Fruit fly (Drosophila melanogaster) whole organism, prepupa: ENCODE data around the gene be.
A peak's percentile ranks its signal among the peaks of the same experiment; 100 is the strongest.

Experiments
- Blimp-1 ChIP-seq: fragments of 200-800 bp; sonication (Bioruptor generic); optimal IDR thresholded peaks from 3 replicates; lab custom pipeline; 2017; ENCODE audit warnings: missing biosample characterization, missing genetic modification characterization, mild to moderate bottlenecking, moderate library complexity, missing genetic modification reagents
- CG10631 ChIP-seq: fragments of 200-800 bp; sonication (Bioruptor generic); optimal IDR thresholded peaks from 2 replicates; lab custom pipeline; 2016; ENCODE audit warnings: missing biosample characterization, missing genetic modification characterization
- CG10669 ChIP-seq: fragments of 200-800 bp; sonication (Bioruptor generic); optimal IDR thresholded peaks from 3 replicates; lab custom pipeline; 2018; ENCODE audit warnings: missing biosample characterization, mild to moderate bottlenecking, missing genetic modification characterization, moderate library complexity
- CG11762 ChIP-seq: fragments of 200-800 bp; sonication (Bioruptor generic); optimal IDR thresholded peaks from 3 replicates; lab custom pipeline; 2016; ENCODE audit warnings: missing biosample characterization, missing genetic modification characterization; ENCODE audit not compliant: insufficient read depth
- CG11902 ChIP-seq: fragments of 200-800 bp; sonication (Bioruptor generic); optimal IDR thresholded peaks from 3 replicates; lab custom pipeline; 2016; ENCODE audit warnings: missing biosample characterization, missing genetic modification characterization
- CG15336 ChIP-seq: fragments of 200-800 bp; sonication (Bioruptor generic); IDR thresholded peaks from 2 replicates; pipeline ENCODE4 v1.3.6; 2022; ENCODE audit warnings: missing biosample characterization, missing genetic modification characterization
- CG16779 ChIP-seq: fragments of 200-800 bp; sonication (Bioruptor generic); optimal IDR thresholded peaks from 3 replicates; lab custom pipeline; 2017; ENCODE audit warnings: missing biosample characterization, mild to moderate bottlenecking, missing genetic modification characterization
- CG3032 ChIP-seq: fragments of 200-800 bp; optimal IDR thresholded peaks from 2 replicates; lab custom pipeline; 2019; ENCODE audit warnings: missing biosample characterization, mild to moderate bottlenecking, missing genetic modification characterization, moderate library complexity
- CG31627 ChIP-seq: fragments of 200-800 bp; sonication (Bioruptor generic); optimal IDR thresholded peaks from 3 replicates; lab custom pipeline; 2016; ENCODE audit warnings: missing biosample characterization, missing genetic modification characterization
- CG32006 ChIP-seq: fragments of 200-800 bp; sonication (Bioruptor generic); optimal IDR thresholded peaks from 3 replicates; lab custom pipeline; 2017; ENCODE audit warnings: missing biosample characterization, mild to moderate bottlenecking, missing genetic modification characterization
- CG34406 ChIP-seq: fragments of 200-800 bp; sonication (Bioruptor generic); optimal IDR thresholded peaks from 3 replicates; lab custom pipeline; 2016; ENCODE audit warnings: missing biosample characterization, missing genetic modification characterization
- CG3919 ChIP-seq: fragments of 200-800 bp; sonication (Bioruptor generic); optimal IDR thresholded peaks from 3 replicates; lab custom pipeline; 2016; ENCODE audit warnings: missing biosample characterization, missing genetic modification characterization
- CG4318 ChIP-seq: fragments of 200-800 bp; sonication (Bioruptor generic); optimal IDR thresholded peaks from 3 replicates; lab custom pipeline; 2017; ENCODE audit warnings: missing biosample characterization, mild to moderate bottlenecking, missing genetic modification characterization
- CG6163 ChIP-seq: fragments of 200-800 bp; sonication (Bioruptor generic); IDR thresholded peaks from 3 replicates; pipeline ENCODE4 v1.3.6; 2022; ENCODE audit warnings: missing biosample characterization, missing genetic modification characterization
- CG6276 ChIP-seq: fragments of 200-800 bp; sonication (Bioruptor generic); optimal IDR thresholded peaks from 2 replicates; lab custom pipeline; 2017; ENCODE audit warnings: missing biosample characterization, mild to moderate bottlenecking, missing genetic modification characterization
- CG6792 ChIP-seq: fragments of 200-800 bp; sonication (Bioruptor generic); optimal IDR thresholded peaks from 3 replicates; lab custom pipeline; 2016; ENCODE audit warnings: missing biosample characterization, missing genetic modification characterization
- CG6808 ChIP-seq: fragments of 200-800 bp; sonication (Bioruptor generic); optimal IDR thresholded peaks from 3 replicates; lab custom pipeline; 2017; ENCODE audit warnings: missing biosample characterization, missing genetic modification characterization, mild to moderate bottlenecking, moderate library complexity, missing genetic modification reagents
- CG6854 ChIP-seq: fragments of 200-800 bp; sonication (Bioruptor generic); optimal IDR thresholded peaks from 2 replicates; lab custom pipeline; 2017; ENCODE audit warnings: missing biosample characterization, mild to moderate bottlenecking, missing genetic modification characterization
- CG7368 ChIP-seq: fragments of 200-800 bp; sonication (Bioruptor generic); optimal IDR thresholded peaks from 3 replicates; lab custom pipeline; 2016; ENCODE audit warnings: missing biosample characterization, missing genetic modification characterization
- CG8119 ChIP-seq: fragments of 200-800 bp; sonication (Bioruptor generic); IDR thresholded peaks from 3 replicates; pipeline ENCODE4 v1.3.6; 2022; ENCODE audit warnings: missing biosample characterization, missing genetic modification characterization
- CG9139 ChIP-seq: fragments of 200-800 bp; sonication (Bioruptor generic); optimal IDR thresholded peaks from 3 replicates; lab custom pipeline; 2017; ENCODE audit warnings: missing biosample characterization, mild to moderate bottlenecking, missing genetic modification characterization
- Eip75B ChIP-seq: fragments of 200-800 bp; sonication (Bioruptor generic); optimal IDR thresholded peaks from 3 replicates; lab custom pipeline; 2016; ENCODE audit warnings: missing biosample characterization, missing genetic modification characterization
- Eip78C ChIP-seq: fragments of 200-800 bp; sonication (Bioruptor generic); peaks from one replicate; lab custom pipeline; 2016; ENCODE audit warnings: missing biosample characterization, missing genetic modification characterization
- Eip93F ChIP-seq: fragments of 200-800 bp; sonication (Bioruptor generic); optimal IDR thresholded peaks from 2 replicates; lab custom pipeline; 2016; ENCODE audit warnings: missing biosample characterization, mild to moderate bottlenecking, missing genetic modification characterization
- Gug ChIP-seq: fragments of 200-800 bp; sonication (Bioruptor generic); IDR thresholded peaks from 2 replicates; pipeline ENCODE4 v1.3.6; 2022; ENCODE audit warnings: missing biosample characterization, missing genetic modification characterization
- Hr38 ChIP-seq: sonication (Bioruptor generic); optimal IDR thresholded peaks from 2 replicates; lab custom pipeline; 2016; ENCODE audit warnings: missing biosample characterization, missing genetic modification characterization
- Hr39 ChIP-seq: fragments of 200-800 bp; sonication (Bioruptor generic); optimal IDR thresholded peaks from 2 replicates; lab custom pipeline; 2016; ENCODE audit warnings: missing biosample characterization, missing genetic modification characterization
- Hr4 ChIP-seq: fragments of 200-800 bp; sonication (Bioruptor generic); optimal IDR thresholded peaks from 3 replicates; lab custom pipeline; 2016; ENCODE audit warnings: missing biosample characterization, missing genetic modification characterization
- Lpt ChIP-seq: fragments of 200-800 bp; sonication (Bioruptor generic); optimal IDR thresholded peaks from 3 replicates; lab custom pipeline; 2016; ENCODE audit warnings: missing biosample characterization, missing genetic modification characterization
- OdsH ChIP-seq: fragments of 200-800 bp; sonication (Bioruptor generic); optimal IDR thresholded peaks from 3 replicates; lab custom pipeline; 2016; ENCODE audit warnings: missing biosample characterization, missing genetic modification characterization
- Smox ChIP-seq: fragments of 200-800 bp; sonication (Bioruptor generic); optimal IDR thresholded peaks from 3 replicates; lab custom pipeline; 2016; ENCODE audit warnings: missing biosample characterization, missing genetic modification characterization
- Sox102F ChIP-seq: fragments of 200-800 bp; sonication (Bioruptor generic); optimal IDR thresholded peaks from 2 replicates; lab custom pipeline; 2016; ENCODE audit warnings: missing biosample characterization, mild to moderate bottlenecking, missing genetic modification characterization
- Sox14 ChIP-seq: fragments of 200-800 bp; sonication (Bioruptor generic); optimal IDR thresholded peaks from 3 replicates; lab custom pipeline; 2016; ENCODE audit warnings: missing biosample characterization, missing genetic modification characterization
- achi ChIP-seq: fragments of 200-800 bp; sonication (Bioruptor generic); optimal IDR thresholded peaks from 3 replicates; lab custom pipeline; 2016; ENCODE audit warnings: missing biosample characterization, missing genetic modification characterization
- acj6 ChIP-seq: fragments of 200-800 bp; sonication (Bioruptor generic); optimal IDR thresholded peaks from 3 replicates; lab custom pipeline; 2016; ENCODE audit warnings: missing biosample characterization, missing genetic modification characterization
- dac ChIP-seq: fragments of 200-800 bp; sonication (Bioruptor generic); optimal IDR thresholded peaks from 2 replicates; lab custom pipeline; 2017; ENCODE audit warnings: missing biosample characterization, mild to moderate bottlenecking, missing genetic modification characterization
- dsx ChIP-seq: fragments of 200-800 bp; optimal IDR thresholded peaks from 3 replicates; lab custom pipeline; 2019; ENCODE audit warnings: missing biosample characterization, mild to moderate bottlenecking, missing genetic modification characterization, moderate library complexity; ENCODE audit not compliant: poor library complexity, severe bottlenecking
- eg ChIP-seq: fragments of 200-800 bp; sonication (Bioruptor generic); IDR thresholded peaks from 3 replicates; pipeline ENCODE4 v1.3.6; 2022; ENCODE audit warnings: missing biosample characterization, missing genetic modification characterization
- fd59A ChIP-seq: fragments of 200-800 bp; sonication (Bioruptor generic); optimal IDR thresholded peaks from 2 replicates; lab custom pipeline; 2017; ENCODE audit warnings: missing biosample characterization, mild to moderate bottlenecking, missing genetic modification characterization, missing genetic modification reagents
- fd85E ChIP-seq: fragments of 200-800 bp; sonication (Bioruptor generic); optimal IDR thresholded peaks from 3 replicates; lab custom pipeline; 2016; ENCODE audit warnings: missing biosample characterization, missing genetic modification characterization
- fkh ChIP-seq: fragments of 200-800 bp; sonication (Bioruptor generic); optimal IDR thresholded peaks from 3 replicates; lab custom pipeline; 2017; ENCODE audit warnings: missing biosample characterization, mild to moderate bottlenecking, missing genetic modification characterization, moderate library complexity
- lz ChIP-seq: fragments of 200-800 bp; sonication (Bioruptor generic); optimal IDR thresholded peaks from 3 replicates; lab custom pipeline; 2016; ENCODE audit warnings: missing biosample characterization, missing genetic modification characterization
- net ChIP-seq: fragments of 200-800 bp; sonication (Bioruptor generic); optimal IDR thresholded peaks from 3 replicates; lab custom pipeline; 2016; ENCODE audit warnings: missing biosample characterization, missing genetic modification characterization
- ss ChIP-seq, 2 experiments: fragments of 200-800 bp; sonication (Bioruptor generic); optimal IDR thresholded peaks; 2 replicates in 1 of 2; 3 replicates in 1 of 2; lab custom pipeline; 2017 to 2018; ENCODE audit warnings: mild to moderate bottlenecking in 2 of 2, missing biosample characterization in 2 of 2, missing genetic modification characterization in 2 of 2, moderate library complexity in 1 of 2
- svp ChIP-seq: fragments of 200-800 bp; sonication (Bioruptor generic); peaks from one replicate; lab custom pipeline; 2016; ENCODE audit warnings: missing biosample characterization, missing genetic modification characterization
- topi ChIP-seq: fragments of 200-800 bp; sonication (Bioruptor generic); optimal IDR thresholded peaks from 3 replicates; lab custom pipeline; 2016; ENCODE audit warnings: missing biosample characterization, missing genetic modification characterization
- vri ChIP-seq: fragments of 200-800 bp; sonication (Bioruptor generic); optimal IDR thresholded peaks from 3 replicates; lab custom pipeline; 2016; ENCODE audit warnings: missing biosample characterization, mild to moderate bottlenecking, missing genetic modification characterization

The be gene

DNA sequence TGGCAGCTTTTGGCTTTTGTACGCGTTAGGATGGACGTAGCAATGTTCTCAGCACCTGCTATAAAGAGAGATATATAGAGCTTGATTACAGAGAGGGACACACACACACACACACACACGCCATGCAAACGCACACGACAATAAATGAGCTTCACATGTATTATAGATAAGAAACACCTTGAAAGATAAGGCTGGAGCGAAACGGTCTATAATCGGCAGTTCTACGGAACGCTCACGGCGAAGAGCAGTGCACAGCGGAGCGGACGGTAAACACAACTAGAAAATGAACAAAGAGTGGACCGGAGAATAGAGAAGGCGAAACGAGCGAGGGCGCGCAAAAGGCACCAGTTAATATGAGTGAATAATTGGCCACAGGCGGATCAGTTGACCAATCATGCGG is 24.5 kb downstream of the be start:
- TF ChIP-seq CG7368 (GFP tag; lab: Kevin White, UChicago) (no peak), CG6808 (GFP tag; lab: Kevin White, UChicago) (no peak), fd59A (GFP tag; lab: Kevin White, UChicago) (no peak), svp (peak; percentile 66), CG6792 (no peak), dac (no peak), CG32006 (GFP tag; lab: Kevin White, UChicago) (no peak), topi (GFP tag; lab: Kevin White, UChicago) (no peak), CG9139 (GFP tag; lab: Kevin White, UChicago) (no peak), Sox14 (GFP tag; lab: Kevin White, UChicago) (peak; percentile 25), eg (GFP tag; lab: Robert Waterston, UW) (no peak), fd85E (GFP tag; lab: Kevin White, UChicago) (no peak), CG6163 (GFP tag; lab: Robert Waterston, UW) (peak; percentile 74; the same call in 2 of the 3 replicates), Smox (no peak), acj6 (GFP tag; lab: Kevin White, UChicago) (no peak), Eip78C (GFP tag; lab: Kevin White, UChicago) (no peak), Blimp-1 (no peak), CG11762 (GFP tag; lab: Kevin White, UChicago) (no peak), achi (GFP tag; lab: Kevin White, UChicago) (no peak), ss (GFP tag; optimal IDR thresholded peaks at IDR 0.05; lab: Kevin White, UChicago) (no peak), Hr4 (GFP tag; lab: Kevin White, UChicago) (no peak), CG8119 (GFP tag; lab: Robert Waterston, UW) (no peak), CG6276 (GFP tag; lab: Kevin White, UChicago) (no peak), CG34406 (GFP tag; lab: Kevin White, UChicago) (no peak)

DNA sequence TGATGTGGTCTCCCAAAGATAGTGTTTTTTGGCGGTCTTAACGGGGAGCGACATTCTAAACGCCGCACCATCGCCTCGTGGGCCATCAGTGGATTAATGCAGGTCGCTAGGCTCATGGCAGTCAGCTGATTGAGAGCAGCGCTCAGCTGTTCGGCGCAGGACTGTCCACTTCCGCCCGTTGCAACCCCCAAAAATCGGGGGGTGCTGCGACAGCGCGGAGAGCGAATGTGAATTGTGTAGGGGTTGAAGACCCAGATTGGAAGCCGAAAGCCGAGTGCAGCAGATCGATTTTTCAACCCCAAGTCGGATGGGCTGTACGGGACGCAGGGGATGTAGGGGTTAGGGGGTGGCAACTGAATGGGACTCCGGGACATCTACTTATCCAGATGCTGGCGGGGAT is 38.4 kb downstream of the be start:
- TF ChIP-seq CG6163 (GFP tag; lab: Robert Waterston, UW) (0 out of 3 replicates have a peak, but pooled peaks have one; percentile 17), Hr39 (no peak)

DNA sequence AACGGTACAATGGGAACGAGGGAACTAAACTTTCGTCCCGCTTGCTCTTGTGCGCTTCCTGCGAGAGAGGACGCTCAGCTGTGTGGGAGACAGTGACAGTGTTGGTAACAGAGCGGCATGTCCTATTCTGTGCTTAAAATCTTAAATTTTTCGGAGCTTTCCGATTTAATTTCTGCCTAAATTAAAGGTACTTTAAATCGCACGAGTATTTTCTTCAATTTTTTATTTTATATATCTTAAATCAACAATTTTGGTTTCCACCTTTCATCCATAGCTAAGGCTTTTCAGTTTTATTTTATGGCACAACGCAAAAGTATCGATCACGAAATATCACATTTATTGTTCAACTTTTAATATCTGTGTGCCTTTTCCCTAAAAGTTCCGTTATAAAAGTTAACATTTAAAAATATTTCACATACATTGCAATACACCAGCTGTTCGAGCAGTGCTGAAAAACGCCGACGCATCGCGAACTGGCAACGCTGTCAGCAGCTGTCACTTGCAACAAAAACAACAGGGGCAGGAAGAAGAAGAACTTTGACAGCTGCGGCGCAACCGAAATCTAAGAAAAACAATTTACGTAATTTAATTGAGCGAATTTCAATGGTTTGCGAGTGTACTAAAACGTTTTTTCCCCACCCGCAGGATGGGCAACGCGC is 39.3 kb downstream of the be start, which contains the start of the genes hiw and ND-B18:
hiw (minus strand) TSS at position 26 of the 659 bp plus-strand sequence.
ND-B18 (plus strand) TSS at position 330 of the 659 bp plus-strand sequence.
- TF ChIP-seq fd59A (GFP tag; lab: Kevin White, UChicago) = no peak
- no peak for TF ChIP-seq Eip93F (GFP tag; lab: Kevin White, UChicago)
- peak; percentile 73 for TF ChIP-seq Eip78C (GFP tag; lab: Kevin White, UChicago)
- TF ChIP-seq CG10631 (GFP tag; lab: Kevin White, UChicago) = no peak
- no peak for TF ChIP-seq CG8119 (GFP tag; lab: Robert Waterston, UW)
- no peak for TF ChIP-seq ss (GFP tag; optimal IDR thresholded peaks at IDR 0.05; lab: Kevin White, UChicago)
- TF ChIP-seq vri (GFP tag; lab: Kevin White, UChicago) = no peak
- TF ChIP-seq CG10669 (GFP tag; lab: Kevin White, UChicago) = no peak
- no peak for TF ChIP-seq CG15336
- TF ChIP-seq OdsH = peak; percentile 6
- TF ChIP-seq Eip75B (GFP tag; lab: Kevin White, UChicago) = no peak
- no peak for TF ChIP-seq Lpt (GFP tag; lab: Kevin White, UChicago)
- TF ChIP-seq Hr39 = no peak
- TF ChIP-seq achi (GFP tag; lab: Kevin White, UChicago) = peak; percentile 100
- TF ChIP-seq fkh = no peak
- no peak for TF ChIP-seq CG3032 (tag; lab: Kevin White, UChicago)
- TF ChIP-seq CG31627 (GFP tag; lab: Kevin White, UChicago) = no peak
- peak; percentile 6 for TF ChIP-seq CG3919 (GFP tag; lab: Kevin White, UChicago)
- TF ChIP-seq CG11762 (GFP tag; lab: Kevin White, UChicago) = no peak
- no peak for TF ChIP-seq acj6 (GFP tag; lab: Kevin White, UChicago)
- no peak for TF ChIP-seq CG6854
- no peak for TF ChIP-seq CG4318 (GFP tag; lab: Kevin White, UChicago)
- no peak for TF ChIP-seq Gug (GFP tag; lab: Robert Waterston, UW)
- peak; percentile 84 for TF ChIP-seq svp
- TF ChIP-seq Sox14 (GFP tag; lab: Kevin White, UChicago) = peak; percentile 45
- no peak for TF ChIP-seq Hr38 (GFP tag; lab: Kevin White, UChicago)
- TF ChIP-seq CG6808 (GFP tag; lab: Kevin White, UChicago) = no peak
- no peak for TF ChIP-seq Sox102F (GFP tag; lab: Kevin White, UChicago)
- peak; percentile 24 for TF ChIP-seq lz (GFP tag; lab: Kevin White, UChicago)
- TF ChIP-seq CG16779 (tag; lab: Kevin White, UChicago) = no peak
- no peak for TF ChIP-seq net (GFP tag; lab: Kevin White, UChicago)
- TF ChIP-seq dsx (GFP tag; lab: Kevin White, UChicago) = peak; percentile 77
- TF ChIP-seq CG11902 (GFP tag; lab: Kevin White, UChicago) = no peak
